Fruit fly (Drosophila melanogaster) whole organism, pupa: Measurements from ENCODE around the gene CG13991.

Experiments
- CG10348 ChIP-seq: fragments of 200-800 bp; sonication (Bioruptor generic); IDR thresholded peaks from 2 replicates; pipeline ENCODE4 v1.3.6; 2022; ENCODE audit warnings: missing biosample characterization, missing genetic modification characterization
- CG12605 ChIP-seq: fragments of 200-800 bp; sonication (Bioruptor generic); IDR thresholded peaks from 2 replicates; pipeline ENCODE4 v1.3.6; 2022; ENCODE audit warnings: missing biosample characterization, missing genetic modification characterization
- CG13204 ChIP-seq: fragments of 200-800 bp; sonication (Bioruptor generic); optimal IDR thresholded peaks from 2 replicates; lab custom pipeline; 2018; ENCODE audit warnings: missing biosample characterization, mild to moderate bottlenecking, missing genetic modification characterization, moderate library complexity
- CG14655 ChIP-seq: fragments of 200-800 bp; sonication (Bioruptor generic); optimal IDR thresholded peaks from 3 replicates; lab custom pipeline; 2017; ENCODE audit warnings: mild to moderate bottlenecking, missing biosample characterization, missing genetic modification reagents, missing genetic modification characterization
- CG15710 ChIP-seq: fragments of 200-800 bp; sonication (Bioruptor generic); optimal IDR thresholded peaks from 2 replicates; lab custom pipeline; 2018; ENCODE audit warnings: missing biosample characterization, mild to moderate bottlenecking, missing genetic modification characterization, moderate library complexity
- CG17806 ChIP-seq: fragments of 200-800 bp; sonication (Bioruptor generic); optimal IDR thresholded peaks from 2 replicates; lab custom pipeline; 2018; ENCODE audit warnings: missing biosample characterization, mild to moderate bottlenecking, missing genetic modification characterization, moderate library complexity
- CG32121 ChIP-seq: fragments of 200-800 bp; sonication (Bioruptor generic); IDR thresholded peaks from 2 replicates; pipeline ENCODE4 v1.3.6; 2022; ENCODE audit warnings: missing biosample characterization, missing genetic modification characterization
- CG34367 ChIP-seq: fragments of 200-800 bp; sonication (Bioruptor generic); optimal IDR thresholded peaks from 2 replicates; lab custom pipeline; 2018; ENCODE audit warnings: missing biosample characterization, mild to moderate bottlenecking, missing genetic modification characterization
- CG4496 ChIP-seq: fragments of 200-800 bp; sonication (Bioruptor generic); IDR thresholded peaks from 3 replicates; pipeline ENCODE4 v1.3.6; 2022; ENCODE audit warnings: missing biosample characterization, missing genetic modification characterization
- CG8159 ChIP-seq: fragments of 200-800 bp; sonication (Bioruptor generic); optimal IDR thresholded peaks from 3 replicates; lab custom pipeline; 2018; ENCODE audit warnings: missing biosample characterization, mild to moderate bottlenecking, missing genetic modification characterization, moderate library complexity
- CG8301 ChIP-seq: fragments of 200-800 bp; sonication (Bioruptor generic); optimal IDR thresholded peaks from 2 replicates; lab custom pipeline; 2018; ENCODE audit warnings: missing biosample characterization, mild to moderate bottlenecking, missing genetic modification characterization
- CG9948 ChIP-seq: fragments of 200-800 bp; sonication (Bioruptor generic); optimal IDR thresholded peaks from 2 replicates; lab custom pipeline; 2018; ENCODE audit warnings: missing biosample characterization, mild to moderate bottlenecking, missing genetic modification characterization, moderate library complexity
- D1 ChIP-seq: fragments of 200-800 bp; sonication (Bioruptor generic); optimal IDR thresholded peaks from 2 replicates; lab custom pipeline; 2018; ENCODE audit warnings: missing biosample characterization, mild to moderate bottlenecking, missing genetic modification characterization, moderate library complexity
- EcR ChIP-seq: fragments of 200-800 bp; sonication (Bioruptor generic); optimal IDR thresholded peaks from 3 replicates; lab custom pipeline; 2019; ENCODE audit warnings: missing biosample characterization, missing genetic modification characterization, mild to moderate bottlenecking, moderate library complexity, missing genetic modification reagents
- Ets98B ChIP-seq: fragments of 200-800 bp; sonication (Bioruptor generic); IDR thresholded peaks from 2 replicates; pipeline ENCODE4 v1.3.6; 2022; ENCODE audit warnings: missing biosample characterization, missing genetic modification characterization
- Pif1A ChIP-seq: fragments of 200-800 bp; sonication (Bioruptor generic); optimal IDR thresholded peaks from 3 replicates; lab custom pipeline; 2016; ENCODE audit warnings: missing biosample characterization, missing genetic modification characterization
- Pif1B ChIP-seq: fragments of 200-800 bp; sonication (Bioruptor generic); optimal IDR thresholded peaks from 3 replicates; lab custom pipeline; 2016; ENCODE audit warnings: missing biosample characterization, missing genetic modification characterization
- Snoo ChIP-seq: fragments of 200-800 bp; sonication (Bioruptor generic); optimal IDR thresholded peaks from 3 replicates; lab custom pipeline; 2017; ENCODE audit warnings: missing biosample characterization, mild to moderate bottlenecking, missing genetic modification characterization, inconsistent platforms
- fd96Ca ChIP-seq: fragments of 200-800 bp; sonication (Bioruptor generic); IDR thresholded peaks from 3 replicates; pipeline ENCODE4 v1.3.6; 2022; ENCODE audit warnings: missing biosample characterization, missing genetic modification characterization
- gl ChIP-seq: fragments of 200-800 bp; sonication (Bioruptor generic); optimal IDR thresholded peaks from 2 replicates; lab custom pipeline; 2018; ENCODE audit warnings: missing biosample characterization, mild to moderate bottlenecking, missing genetic modification characterization
- rn ChIP-seq: fragments of 200-800 bp; sonication (Bioruptor generic); IDR thresholded peaks from 2 replicates; pipeline ENCODE4 v1.3.6; 2022; ENCODE audit warnings: missing biosample characterization, missing genetic modification characterization

The CG13991 gene

DNA sequence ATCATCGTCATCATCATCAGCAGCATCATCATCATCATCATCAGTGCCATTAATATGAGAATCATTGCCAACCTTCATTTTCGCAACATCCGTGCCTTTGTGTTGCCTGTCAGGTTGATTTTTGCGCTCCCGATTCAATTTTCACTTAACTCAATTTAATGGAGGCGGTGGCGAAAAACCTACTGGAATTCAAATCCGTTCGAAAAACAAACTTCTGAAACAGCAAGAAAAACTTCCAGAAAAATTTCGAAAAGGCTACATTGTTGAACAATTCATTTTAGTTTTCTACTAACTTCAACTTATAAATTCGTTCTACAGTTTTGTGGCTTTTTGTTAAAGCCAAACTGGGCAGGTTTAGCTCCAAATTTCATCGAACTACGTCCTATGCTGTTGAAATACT lies at the start of gene CG13991:
CG13991 (plus strand) TSS at position 301 of the 400 bp plus-strand sequence.
- no peak for TF ChIP-seq CG15710
- no peak for TF ChIP-seq rn
- no peak for TF ChIP-seq CG13204 (GFP tag; lab: Kevin White, UChicago)
- TF ChIP-seq Pif1A = no peak
- TF ChIP-seq CG8301 (tag; lab: Kevin White, UChicago) = no peak
- no peak for TF ChIP-seq CG32121 (GFP tag; lab: Robert Waterston, UW)
- TF ChIP-seq CG14655 (GFP tag; lab: Kevin White, UChicago) = no peak
- no peak for TF ChIP-seq EcR
- no peak for TF ChIP-seq CG17806 (tag; lab: Kevin White, UChicago)
- no peak for TF ChIP-seq D1 (tag; lab: Kevin White, UChicago)
- TF ChIP-seq Ets98B (GFP tag; lab: Robert Waterston, UW) = no peak
- no peak for TF ChIP-seq CG12605 (GFP tag; lab: Robert Waterston, UW)
- TF ChIP-seq gl (tag; lab: Kevin White, UChicago) = no peak
- TF ChIP-seq CG4496 = no peak
- TF ChIP-seq CG8159 (tag; lab: Kevin White, UChicago) = no peak
- no peak for TF ChIP-seq fd96Ca (GFP tag; lab: Robert Waterston, UW)
- no peak for TF ChIP-seq CG34367 (tag; lab: Kevin White, UChicago)
- TF ChIP-seq Snoo (tag; lab: Kevin White, UChicago) = no peak
- TF ChIP-seq CG10348 = no peak
- no peak for TF ChIP-seq CG9948 (tag; lab: Kevin White, UChicago)

DNA sequence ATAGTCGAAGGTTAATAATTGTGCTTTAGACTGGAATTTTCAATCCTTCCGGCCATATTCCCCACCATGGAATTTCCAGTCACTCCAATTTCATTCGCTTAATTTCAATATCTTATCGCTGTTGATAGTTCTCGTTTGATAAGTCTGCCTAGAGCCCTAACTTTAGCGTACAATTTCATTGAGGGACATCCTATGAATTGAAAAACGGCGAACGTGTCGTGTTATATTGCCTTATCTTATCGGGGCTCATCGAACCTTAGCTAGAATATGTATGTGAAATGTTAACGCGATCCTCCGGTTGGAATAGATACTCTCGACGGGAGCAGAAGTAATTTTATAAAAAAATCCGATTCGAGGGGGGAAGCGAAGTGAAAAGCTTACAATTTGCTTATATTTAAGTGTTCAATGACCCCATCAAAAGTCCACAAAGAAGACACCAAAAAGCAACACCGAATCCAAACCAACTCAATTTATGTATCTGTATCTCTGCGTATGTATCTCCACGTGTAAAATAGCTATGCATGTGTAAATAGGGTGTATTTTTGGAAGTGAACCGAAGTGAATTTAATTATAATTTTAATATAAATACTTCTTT lies 49.5 kb upstream of the CG13991 start:
- no peak for TF ChIP-seq Pif1B (GFP tag; lab: Kevin White, UChicago)
- no peak for TF ChIP-seq CG15710
- TF ChIP-seq Pif1A = no peak
- no peak for TF ChIP-seq Snoo (tag; lab: Kevin White, UChicago)
- no peak for TF ChIP-seq CG12605 (GFP tag; lab: Robert Waterston, UW)
- no peak for TF ChIP-seq CG14655 (GFP tag; lab: Kevin White, UChicago)
- no peak for TF ChIP-seq CG17806 (tag; lab: Kevin White, UChicago)
- no peak for TF ChIP-seq gl (tag; lab: Kevin White, UChicago)
- TF ChIP-seq CG9948 (tag; lab: Kevin White, UChicago) = no peak
- no peak for TF ChIP-seq CG13204 (GFP tag; lab: Kevin White, UChicago)
- TF ChIP-seq fd96Ca (GFP tag; lab: Robert Waterston, UW) = no peak
- TF ChIP-seq CG32121 (GFP tag; lab: Robert Waterston, UW) = no peak
- TF ChIP-seq, all 21 proteins: peak for 0

DNA sequence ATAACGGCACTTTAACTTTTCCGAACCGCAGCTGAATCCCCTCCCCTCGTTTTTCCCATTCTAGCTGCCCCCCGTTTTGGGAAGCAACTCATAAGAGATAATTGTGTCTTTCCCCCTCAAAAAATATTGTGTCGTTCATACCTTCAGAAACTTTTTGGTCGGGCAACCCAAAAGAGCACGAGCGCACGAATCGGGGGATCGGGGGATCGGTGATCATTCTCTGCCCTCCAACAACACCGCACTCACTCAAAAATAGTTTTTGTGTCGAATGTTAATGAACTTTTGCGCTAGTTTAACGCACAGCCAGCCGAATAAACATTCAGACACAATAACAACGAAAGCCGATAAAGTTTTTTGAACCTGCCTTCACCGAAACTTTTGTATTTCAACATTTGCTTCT lies 48.8 kb upstream of the CG13991 start:
- no peak for TF ChIP-seq Snoo (tag; lab: Kevin White, UChicago)
- no peak for TF ChIP-seq CG8301 (tag; lab: Kevin White, UChicago)
- TF ChIP-seq Pif1A = no peak
- TF ChIP-seq CG13204 (GFP tag; lab: Kevin White, UChicago) = no peak
- no peak for TF ChIP-seq Pif1B (GFP tag; lab: Kevin White, UChicago)
- no peak for TF ChIP-seq EcR
- TF ChIP-seq CG32121 (GFP tag; lab: Robert Waterston, UW) = no peak
- TF ChIP-seq CG15710 = no peak
- TF ChIP-seq CG4496 = no peak
- no peak for TF ChIP-seq CG17806 (tag; lab: Kevin White, UChicago)
- TF ChIP-seq CG10348 = no peak
- no peak for TF ChIP-seq CG9948 (tag; lab: Kevin White, UChicago)
- no peak for TF ChIP-seq CG8159 (tag; lab: Kevin White, UChicago)

DNA sequence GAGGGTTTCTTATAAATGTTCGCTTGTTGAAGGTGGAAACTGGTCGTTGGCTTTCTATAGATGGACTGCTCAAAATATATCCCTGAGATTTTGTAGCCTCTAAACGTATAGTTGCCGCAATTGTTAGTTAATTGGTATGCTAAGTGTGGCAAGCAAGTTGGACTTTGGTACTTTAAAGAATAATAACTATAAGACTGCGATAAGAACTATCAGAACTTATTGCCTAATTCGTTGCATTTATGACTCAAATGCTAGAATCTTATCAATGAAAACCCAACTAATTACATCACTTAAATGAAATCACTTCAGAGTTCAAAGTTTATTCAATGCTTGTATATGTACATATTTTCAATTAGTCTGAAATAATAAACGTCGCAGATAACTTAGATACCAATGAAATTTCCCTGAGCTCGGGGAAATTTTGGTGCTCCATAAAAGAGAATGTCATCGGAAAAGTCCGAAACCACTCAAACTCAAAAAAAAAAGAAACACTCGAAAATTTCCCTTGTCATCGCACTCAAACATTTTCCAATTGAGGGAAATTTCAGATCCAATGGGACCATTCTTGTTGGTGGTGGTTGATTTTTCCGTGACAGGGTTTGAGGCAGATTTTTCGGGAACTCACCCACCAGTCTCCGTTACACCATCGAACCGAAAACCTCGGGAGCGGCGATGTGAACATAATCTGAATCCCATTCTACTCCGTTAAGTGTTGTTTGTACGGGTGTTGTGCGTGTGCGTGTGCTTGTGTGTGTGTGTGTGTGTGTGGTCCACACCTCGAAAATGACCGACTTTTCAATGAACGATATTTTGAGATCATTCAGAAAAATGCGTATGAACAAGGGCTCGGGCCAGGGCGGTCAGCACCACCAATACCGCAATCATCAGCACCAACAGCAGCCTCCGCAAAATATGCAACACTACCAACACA lies 48.1 kb upstream of the CG13991 start, which contains the start of gene CG45075:
CG45075 (plus strand) TSS at position 627 of the 931 bp plus-strand sequence.
- no peak for TF ChIP-seq Ets98B (GFP tag; lab: Robert Waterston, UW)
- no peak for TF ChIP-seq CG9948 (tag; lab: Kevin White, UChicago)
- TF ChIP-seq Pif1B (GFP tag; lab: Kevin White, UChicago) = no peak
- TF ChIP-seq rn = no peak
- no peak for TF ChIP-seq CG17806 (tag; lab: Kevin White, UChicago)
- TF ChIP-seq fd96Ca (GFP tag; lab: Robert Waterston, UW) = no peak
- no peak for TF ChIP-seq CG13204 (GFP tag; lab: Kevin White, UChicago)
- no peak for TF ChIP-seq CG8301 (tag; lab: Kevin White, UChicago)
- no peak for TF ChIP-seq CG12605 (GFP tag; lab: Robert Waterston, UW)
- no peak for TF ChIP-seq Pif1A
- TF ChIP-seq Snoo (tag; lab: Kevin White, UChicago) = no peak
- TF ChIP-seq CG14655 (GFP tag; lab: Kevin White, UChicago) = no peak
- no peak for TF ChIP-seq CG4496
- TF ChIP-seq EcR = no peak

DNA sequence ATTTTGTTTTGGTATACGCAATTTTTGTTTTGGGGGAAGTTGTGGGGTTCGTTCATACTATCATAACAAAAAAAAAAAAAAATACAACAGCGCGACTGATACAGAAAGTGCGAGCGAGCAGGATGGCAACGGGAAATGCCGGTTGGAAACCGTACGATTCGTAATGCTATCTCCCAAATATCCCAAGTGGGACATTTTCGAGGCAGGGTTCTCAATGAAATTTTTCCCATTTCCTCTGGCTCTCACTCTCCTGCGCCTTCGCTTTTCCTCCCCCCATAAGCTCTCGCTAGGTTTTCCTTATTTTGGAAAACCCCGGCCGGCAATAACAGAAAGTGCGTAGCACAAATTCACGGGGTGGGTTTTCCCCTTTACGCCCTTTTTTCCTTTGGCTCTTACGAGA lies 46.9 kb upstream of the CG13991 start:
- TF ChIP-seq fd96Ca (GFP tag; lab: Robert Waterston, UW) = no peak
- no peak for TF ChIP-seq CG10348
- no peak for TF ChIP-seq CG34367 (tag; lab: Kevin White, UChicago)
- no peak for TF ChIP-seq Pif1B (GFP tag; lab: Kevin White, UChicago)
- TF ChIP-seq D1 (tag; lab: Kevin White, UChicago) = no peak
